Fruit fly (Drosophila melanogaster) whole organism, embryonic: ENCODE measurements around the gene SC35.

Experiments
- Asciz ChIP-seq: fragments of 200-800 bp; sonication (Bioruptor generic); optimal IDR thresholded peaks from 2 replicates; lab custom pipeline; 2017; ENCODE audit warnings: missing biosample characterization, mild to moderate bottlenecking, missing genetic modification characterization, missing genetic modification reagents
- Bgb ChIP-seq: fragments of 200-800 bp; sonication (Bioruptor generic); IDR thresholded peaks from 2 replicates; pipeline ENCODE4 v1.3.6; 2022; ENCODE audit warnings: missing biosample characterization, missing genetic modification characterization; ENCODE audit not compliant: partially characterized antibody
- CG10209 ChIP-seq: fragments of 200-800 bp; sonication (Bioruptor generic); optimal IDR thresholded peaks from 3 replicates; lab custom pipeline; 2017; ENCODE audit warnings: missing biosample characterization, mild to moderate bottlenecking, missing genetic modification characterization, missing genetic modification reagents
- CG10431 ChIP-seq: fragments of 200-800 bp; sonication (Bioruptor generic); optimal IDR thresholded peaks from 3 replicates; lab custom pipeline; 2018; ENCODE audit warnings: missing biosample characterization, mild to moderate bottlenecking, missing genetic modification characterization
- CG10543 ChIP-seq: fragments of 200-800 bp; sonication (Bioruptor generic); optimal IDR thresholded peaks from 3 replicates; lab custom pipeline; 2017; ENCODE audit warnings: missing biosample characterization, mild to moderate bottlenecking, missing genetic modification characterization, moderate library complexity
- CG12769 ChIP-seq: fragments of 200-800 bp; sonication (Bioruptor generic); optimal IDR thresholded peaks from 2 replicates; lab custom pipeline; 2019; ENCODE audit warnings: missing biosample characterization, mild to moderate bottlenecking, missing genetic modification characterization, moderate library complexity
- CG13287 ChIP-seq: fragments of 200-800 bp; sonication (Bioruptor generic); IDR thresholded peaks from 2 replicates; pipeline ENCODE4 v1.3.6; 2022; ENCODE audit warnings: missing biosample characterization, missing genetic modification characterization; ENCODE audit not compliant: partially characterized antibody
- CG13775 ChIP-seq: fragments of 200-800 bp; sonication (Bioruptor generic); optimal IDR thresholded peaks from 3 replicates; lab custom pipeline; 2017; ENCODE audit warnings: missing biosample characterization, mild to moderate bottlenecking, missing genetic modification characterization
- CG18262 ChIP-seq: fragments of 200-800 bp; optimal IDR thresholded peaks from 3 replicates; lab custom pipeline; 2019; ENCODE audit warnings: missing biosample characterization, mild to moderate bottlenecking, missing genetic modification characterization, moderate library complexity
- CG3065 ChIP-seq: fragments of 200-800 bp; sonication (Bioruptor generic); optimal IDR thresholded peaks from 2 replicates; lab custom pipeline; 2016; ENCODE audit warnings: missing biosample characterization, missing genetic modification characterization
- CG3726 ChIP-seq: fragments of 200-800 bp; sonication (Bioruptor generic); IDR thresholded peaks from 3 replicates; pipeline ENCODE4, ENCODE4 v1.3.6; 2022; ENCODE audit warnings: missing biosample characterization, missing genetic modification characterization
- Deaf1 ChIP-seq: fragments of 200-800 bp; optimal IDR thresholded peaks from 3 replicates; lab custom pipeline; 2019; ENCODE audit warnings: missing biosample characterization, mild to moderate bottlenecking, missing genetic modification characterization, moderate library complexity
- Eip74EF ChIP-seq, 2 experiments: fragments of 200-800 bp in 1 of 2; fragments of >200 bp in 1 of 2; sonication (Bioruptor generic) in 1 of 2; optimal IDR thresholded peaks; 2 replicates each; lab custom pipeline; 2017 to 2019; ENCODE audit warnings: missing biosample characterization in 2 of 2, missing genetic modification characterization in 2 of 2, mild to moderate bottlenecking in 1 of 2, moderate library complexity in 1 of 2
- Fer3 ChIP-seq: fragments of 200-800 bp; sonication (Bioruptor generic); optimal IDR thresholded peaks from 2 replicates; lab custom pipeline; 2018; ENCODE audit warnings: missing biosample characterization, mild to moderate bottlenecking, missing genetic modification characterization, moderate library complexity
- Jarid2 ChIP-seq: fragments of 200-800 bp; sonication (Bioruptor generic); optimal IDR thresholded peaks from 3 replicates; lab custom pipeline; 2017; ENCODE audit warnings: mild to moderate bottlenecking, missing biosample characterization, missing genetic modification reagents, missing genetic modification characterization
- Mad ChIP-seq: fragments of 200-800 bp; sonication (Bioruptor generic); optimal IDR thresholded peaks from 2 replicates; lab custom pipeline; 2016; ENCODE audit warnings: missing biosample characterization, missing genetic modification characterization
- Med ChIP-seq: fragments of 200-800 bp; sonication (Bioruptor generic); peaks from one replicate; lab custom pipeline; 2016; ENCODE audit warnings: missing biosample characterization, missing genetic modification characterization, mild to moderate bottlenecking, inconsistent platforms, moderate library complexity
- Mes4 ChIP-seq: fragments of 200-800 bp; sonication (Bioruptor generic); optimal IDR thresholded peaks from 2 replicates; lab custom pipeline; 2016; ENCODE audit warnings: missing biosample characterization, missing genetic modification characterization
- NC2β ChIP-seq: fragments of 200-800 bp; sonication (Bioruptor generic); optimal IDR thresholded peaks from 2 replicates; lab custom pipeline; 2016; ENCODE audit warnings: missing biosample characterization, missing genetic modification characterization
- NFAT ChIP-seq: fragments of 200-800 bp; sonication (Bioruptor generic); IDR thresholded peaks from 2 replicates; pipeline ENCODE4 v1.3.6; 2022; ENCODE audit warnings: missing biosample characterization, missing genetic modification characterization
- Nf-YC ChIP-seq: fragments of 200-800 bp; optimal IDR thresholded peaks from 3 replicates; lab custom pipeline; 2019; ENCODE audit warnings: missing biosample characterization, mild to moderate bottlenecking, missing genetic modification characterization, moderate library complexity
- PHDP ChIP-seq: fragments of 200-800 bp; sonication (Bioruptor generic); optimal IDR thresholded peaks from 3 replicates; lab custom pipeline; 2018; ENCODE audit warnings: missing biosample characterization, mild to moderate bottlenecking, missing genetic modification characterization, moderate library complexity
- Spps ChIP-seq: fragments of 200-800 bp; sonication (Bioruptor generic); optimal IDR thresholded peaks from 2 replicates; lab custom pipeline; 2018; ENCODE audit warnings: missing biosample characterization, mild to moderate bottlenecking, missing genetic modification characterization
- Trl ChIP-seq, 3 experiments: fragments of >200 bp in 2 of 3; fragments of 200-800 bp in 1 of 3; sonication (Bioruptor generic) in 1 of 3; optimal IDR thresholded peaks; 2 replicates in 1 of 3; 3 replicates in 2 of 3; lab custom pipeline; 2016 to 2017; ENCODE audit warnings: missing biosample characterization in 1 of 3, missing genetic modification characterization in 1 of 3
- br ChIP-seq: fragments of >200 bp; optimal IDR thresholded peaks from 2 replicates; lab custom pipeline; 2017
- chinmo ChIP-seq: fragments of 200-800 bp; sonication (Bioruptor generic); IDR thresholded peaks from 4 replicates; pipeline ENCODE4 v1.3.6; 2022; ENCODE audit warnings: missing biosample characterization, missing genetic modification characterization; ENCODE audit not compliant: partially characterized antibody
- chm ChIP-seq: fragments of 200-800 bp; sonication (Bioruptor generic); IDR thresholded peaks from 2 replicates; pipeline ENCODE4 v1.3.6; 2022; ENCODE audit warnings: missing biosample characterization, missing genetic modification characterization
- en ChIP-seq: fragments of 200-800 bp; sonication (Bioruptor generic); optimal IDR thresholded peaks from 2 replicates; lab custom pipeline; 2016; ENCODE audit warnings: missing biosample characterization, missing genetic modification characterization
- esg ChIP-seq: fragments of 200-800 bp; sonication (Bioruptor generic); conservative IDR thresholded peaks from 2 replicates; pipeline ENCODE4 v1.3.6; 2022; ENCODE audit warnings: missing biosample characterization, missing genetic modification characterization
- ftz-f1 ChIP-seq: fragments of 200-800 bp; sonication (Bioruptor generic); optimal IDR thresholded peaks from 2 replicates; lab custom pipeline; 2016; ENCODE audit warnings: missing biosample characterization, missing genetic modification characterization
- mirr ChIP-seq: fragments of 200-800 bp; sonication (Bioruptor generic); optimal IDR thresholded peaks from 3 replicates; lab custom pipeline; 2018; ENCODE audit warnings: missing biosample characterization, mild to moderate bottlenecking, missing genetic modification characterization
- nau ChIP-seq: fragments of 200-800 bp; sonication (Bioruptor generic); optimal IDR thresholded peaks from 3 replicates; lab custom pipeline; 2017; ENCODE audit warnings: missing biosample characterization, mild to moderate bottlenecking, missing genetic modification characterization, missing genetic modification reagents
- rib ChIP-seq: fragments of 200-800 bp; sonication (Bioruptor generic); IDR thresholded peaks from 2 replicates; pipeline ENCODE4 v1.3.6; 2022; ENCODE audit warnings: missing biosample characterization, missing genetic modification characterization
- sd ChIP-seq: fragments of 200-800 bp; sonication (Bioruptor generic); optimal IDR thresholded peaks from 3 replicates; lab custom pipeline; 2018; ENCODE audit warnings: missing biosample characterization, mild to moderate bottlenecking, missing genetic modification characterization, moderate library complexity
- sens ChIP-seq: fragments of 200-800 bp; sonication (Bioruptor generic); peaks from one replicate; lab custom pipeline; 2016; ENCODE audit warnings: missing biosample characterization, missing genetic modification characterization
- sima ChIP-seq: fragments of 200-800 bp; sonication (Bioruptor generic); optimal IDR thresholded peaks from 2 replicates; lab custom pipeline; 2016; ENCODE audit warnings: missing biosample characterization, missing genetic modification characterization
- so ChIP-seq: fragments of 200-800 bp; sonication (Bioruptor generic); IDR thresholded peaks from 3 replicates; pipeline ENCODE4 v1.3.6; 2022; ENCODE audit warnings: missing biosample characterization, missing genetic modification characterization
- sqz ChIP-seq: fragments of 200-800 bp; sonication (Bioruptor generic); optimal IDR thresholded peaks from 3 replicates; lab custom pipeline; 2018; ENCODE audit warnings: missing biosample characterization, mild to moderate bottlenecking, missing genetic modification characterization
- vvl ChIP-seq: fragments of 200-800 bp; sonication (Bioruptor generic); IDR thresholded peaks from 2 replicates; pipeline ENCODE4 v1.3.6; 2022; ENCODE audit warnings: missing biosample characterization, missing genetic modification characterization
- z ChIP-seq: fragments of 200-800 bp; sonication (Bioruptor generic); IDR thresholded peaks from 3 replicates; pipeline ENCODE4 v1.3.6; 2022; ENCODE audit warnings: missing biosample characterization, missing genetic modification characterization

SC35 gene

dm6 chr2L:12424555-12424954, 9.9 kb downstream of the SC35 start, which contains the start of gene Fam92 (continued):
- TF ChIP-seq CG10431 (GFP tag; lab: Kevin White, UChicago), result no peak
- TF ChIP-seq Spps, result no peak
- TF ChIP-seq CG10209, result peak; percentile 10
- TF ChIP-seq ftz-f1, result peak; percentile 69
- peak; percentile 49 for TF ChIP-seq CG12769 (tag; lab: Kevin White, UChicago)
- TF ChIP-seq Asciz (GFP tag; lab: Kevin White, UChicago), result no peak
- no peak for TF ChIP-seq br (lab: Kevin White, UChicago)
- TF ChIP-seq Mad (GFP tag; lab: Kevin White, UChicago), result peak; percentile 7
- TF ChIP-seq so, result peak; percentile 51; the same call in 2 of the 3 replicates
- peak; percentile 22 for TF ChIP-seq Mes4 (GFP tag; lab: Kevin White, UChicago)
- TF ChIP-seq PHDP (tag; lab: Kevin White, UChicago), result peak; percentile 46
- TF ChIP-seq Nf-YC (tag; lab: Kevin White, UChicago), result peak; percentile 40
- TF ChIP-seq chm (GFP tag; lab: Robert Waterston, UW), result peak; percentile 29; the same call in 1 of the 2 replicates
- no peak for TF ChIP-seq CG3065
- TF ChIP-seq en (GFP tag; lab: Kevin White, UChicago), result peak; percentile 39

- TF ChIP-seq sima (GFP tag; lab: Kevin White, UChicago), result no peak
- TF ChIP-seq CG13287, result peak; percentile 21; the same call in 1 of the 2 replicates
- no peak for TF ChIP-seq esg (GFP tag; lab: Robert Waterston, UW)
- no peak for TF ChIP-seq nau
- peak; percentile 62 for TF ChIP-seq sens (GFP tag; lab: Kevin White, UChicago)
- no peak for TF ChIP-seq CG13775 (GFP tag; lab: Kevin White, UChicago)
- peak; percentile 49; the same call in 1 of the 2 replicates for TF ChIP-seq NFAT (GFP tag; lab: Robert Waterston, UW)
- peak; percentile 25 for TF ChIP-seq mirr
- peak; percentile 38 for TF ChIP-seq sqz (GFP tag; lab: Kevin White, UChicago)
- peak; percentile 41 for TF ChIP-seq CG12769 (tag; lab: Kevin White, UChicago)
- peak; percentile 18 for TF ChIP-seq Jarid2 (GFP tag; lab: Kevin White, UChicago)
- TF ChIP-seq rib, result peak; percentile 52
- peak; percentile 64 for TF ChIP-seq sd (tag; lab: Kevin White, UChicago)
- no peak for TF ChIP-seq CG3726 (GFP tag; lab: Robert Waterston, UW)
- TF ChIP-seq Fer3 (tag; lab: Kevin White, UChicago), result no peak
- TF ChIP-seq chm (GFP tag; lab: Robert Waterston, UW), result peak; percentile 54; the same call in 1 of the 2 replicates
- no peak for TF ChIP-seq CG18262
- peak; percentile 79; the same call in 1 of the 4 replicates for TF ChIP-seq chinmo (GFP tag; lab: Robert Waterston, UW)
- TF ChIP-seq Med (GFP tag; lab: Kevin White, UChicago), result peak; percentile 72
- peak in 1 of 2 experiments; percentile 43 for TF ChIP-seq Trl (optimal IDR thresholded peaks at IDR 0.05; lab: Kevin White, UChicago)
- no peak for TF ChIP-seq Trl (GFP tag; optimal IDR thresholded peaks at IDR 0.05; lab: Kevin White, UChicago)
- peak; percentile 62; the same call in 2 of the 3 replicates for TF ChIP-seq z (GFP tag; lab: Robert Waterston, UW)
- TF ChIP-seq CG10543 (GFP tag; lab: Kevin White, UChicago), result peak; percentile 3
- peak in 1 of 2 experiments; percentile 51 for TF ChIP-seq Eip74EF (GFP tag; optimal IDR thresholded peaks at IDR 0.05; lab: Kevin White, UChicago)
- 0 out of 2 replicates have a peak, but pooled peaks have one; percentile 13 for TF ChIP-seq Bgb (GFP tag; lab: Robert Waterston, UW)
- TF ChIP-seq Deaf1 (tag; lab: Kevin White, UChicago), result peak; percentile 13
- peak; percentile 76 for TF ChIP-seq vvl (GFP tag; lab: Robert Waterston, UW)
- TF ChIP-seq NC2β (GFP tag; lab: Kevin White, UChicago), result no peak
Measured at dm6 chr2L:12423106-12423836, 11.2 kb downstream of the SC35 start, which contains the start of gene vir-1. vir-1 (minus strand) TSS chr2L:12423439.
